Worm (Caenorhabditis elegans): ENCODE results near the gene usp-33.

usp-33 gene

DNA sequence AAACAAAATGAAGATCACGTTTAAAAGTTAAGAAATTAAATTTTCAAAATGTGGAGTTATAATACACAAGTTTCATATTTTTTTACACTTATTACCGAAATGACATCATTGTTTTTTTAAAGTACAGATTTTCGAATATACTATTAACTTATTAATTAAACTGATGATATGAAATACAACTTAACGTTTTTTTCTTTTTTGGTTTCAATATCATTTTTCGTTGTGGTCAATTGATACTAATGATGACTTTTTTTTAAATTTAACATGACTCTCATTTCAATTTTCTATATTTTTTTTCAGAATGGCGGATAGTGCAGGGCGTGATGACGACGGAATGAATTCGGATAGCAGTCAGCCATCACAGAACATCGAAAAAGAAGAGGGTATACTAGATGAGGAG lies at the start of gene usp-33:
Gene usp-33, plus strand, starts transcription at position 301 of the 400 bp plus-strand sequence.
- TF ChIP-seq unc-62 (GFP tag; optimal IDR thresholded peaks at IDR 0.05) = no peak

DNA sequence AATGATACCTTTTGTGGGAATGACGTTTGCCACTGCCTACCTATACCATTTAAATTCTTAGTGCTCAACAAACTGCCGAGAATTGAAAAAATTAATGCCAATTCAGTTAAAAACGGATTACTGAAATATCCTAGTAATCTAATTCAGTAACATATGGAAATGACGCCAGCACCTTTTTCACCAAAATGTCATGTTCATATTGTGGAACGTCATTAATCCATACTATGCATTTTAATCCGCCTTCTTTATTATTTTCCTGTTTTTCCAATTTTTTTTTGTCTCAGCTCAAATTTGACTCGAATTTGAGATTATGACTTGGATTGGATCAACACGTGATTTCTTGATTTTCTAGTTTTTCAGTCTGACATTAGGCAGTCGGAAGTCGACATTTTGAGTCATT lies 49.7 kb upstream of the usp-33 start:
- no peak for TF ChIP-seq unc-62 (GFP tag; optimal IDR thresholded peaks at IDR 0.05)

DNA sequence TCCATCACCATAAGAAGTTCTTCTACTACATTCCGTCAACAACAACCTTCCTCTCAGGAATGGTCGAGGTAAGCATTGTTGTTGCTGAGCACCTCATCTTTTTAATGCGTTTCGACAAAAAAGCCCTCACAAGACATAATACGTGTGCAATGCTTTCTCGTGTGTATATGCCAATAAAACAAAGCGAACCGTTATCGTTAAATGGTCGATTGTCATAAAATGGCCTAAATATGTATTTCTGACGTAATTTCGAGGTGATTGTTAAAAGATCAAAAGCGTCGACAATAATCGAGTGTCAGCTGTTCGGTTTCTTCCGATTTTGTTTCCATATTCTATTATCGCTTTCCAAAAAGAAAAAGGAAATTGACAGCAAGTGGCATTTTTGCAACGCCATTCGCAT lies 46.5 kb upstream of the usp-33 start:
- no peak for TF ChIP-seq unc-62 (GFP tag; optimal IDR thresholded peaks at IDR 0.05)

DNA sequence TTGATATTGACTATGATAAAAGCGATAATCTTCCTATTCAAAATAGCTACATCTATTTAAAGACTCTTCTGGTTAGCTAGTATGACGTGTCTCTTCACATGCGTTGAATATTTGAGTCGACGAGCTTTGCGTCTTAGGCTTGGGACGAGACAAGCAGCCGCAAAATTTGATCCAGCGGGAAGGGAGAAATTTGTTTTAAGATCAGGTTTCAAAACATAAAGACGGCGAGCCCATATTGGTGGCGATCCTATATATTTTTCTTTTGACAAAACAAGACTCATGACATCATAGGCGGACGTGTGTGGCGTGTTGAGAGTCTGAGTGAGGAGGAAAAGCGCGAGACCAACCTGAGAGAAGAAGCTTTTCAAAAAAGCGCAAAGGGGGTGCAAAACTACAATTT lies 45.7 kb upstream of the usp-33 start:
- TF ChIP-seq unc-62 (GFP tag; optimal IDR thresholded peaks at IDR 0.05) = no peak

DNA sequence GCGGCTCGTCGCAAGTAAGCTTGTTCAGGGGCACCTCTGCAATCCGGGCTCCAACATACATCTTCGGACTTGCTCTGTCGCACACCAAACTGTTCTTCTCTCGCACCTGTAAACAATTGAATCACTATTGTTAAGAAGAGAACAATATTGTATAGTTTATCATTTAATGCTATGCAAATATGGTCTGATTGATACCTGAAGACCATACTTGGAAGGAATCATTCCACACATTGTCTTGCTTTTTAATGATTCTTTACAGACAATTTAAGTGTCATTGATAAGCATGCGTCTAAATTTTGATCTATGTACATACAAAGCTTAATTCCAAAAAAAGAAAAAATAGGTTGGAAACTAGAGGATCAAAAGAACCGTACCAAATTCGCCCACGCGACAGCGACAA lies 44.2 kb upstream of the usp-33 start:
- TF ChIP-seq unc-62 (GFP tag; optimal IDR thresholded peaks at IDR 0.05) = no peak

DNA sequence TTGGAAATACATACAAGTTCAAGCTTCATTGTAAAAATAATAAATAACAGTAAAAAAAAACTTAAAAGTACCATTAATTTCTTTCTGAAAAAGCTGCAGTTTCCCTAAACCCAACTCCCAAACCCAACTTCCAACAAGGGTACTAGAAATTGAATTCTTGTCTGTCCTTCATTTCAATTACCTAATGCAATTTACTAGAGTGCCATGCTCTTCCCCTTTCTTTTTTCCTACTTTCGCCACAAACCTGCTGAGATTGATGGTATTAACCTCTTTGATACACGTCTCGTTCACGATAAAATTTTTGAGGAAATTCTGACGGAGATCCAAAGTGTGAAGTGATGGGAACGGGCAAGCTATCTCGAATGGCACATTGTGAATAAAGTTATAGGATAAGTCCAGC lies 43.3 kb upstream of the usp-33 start:
- no peak for TF ChIP-seq unc-62 (GFP tag; optimal IDR thresholded peaks at IDR 0.05)

DNA sequence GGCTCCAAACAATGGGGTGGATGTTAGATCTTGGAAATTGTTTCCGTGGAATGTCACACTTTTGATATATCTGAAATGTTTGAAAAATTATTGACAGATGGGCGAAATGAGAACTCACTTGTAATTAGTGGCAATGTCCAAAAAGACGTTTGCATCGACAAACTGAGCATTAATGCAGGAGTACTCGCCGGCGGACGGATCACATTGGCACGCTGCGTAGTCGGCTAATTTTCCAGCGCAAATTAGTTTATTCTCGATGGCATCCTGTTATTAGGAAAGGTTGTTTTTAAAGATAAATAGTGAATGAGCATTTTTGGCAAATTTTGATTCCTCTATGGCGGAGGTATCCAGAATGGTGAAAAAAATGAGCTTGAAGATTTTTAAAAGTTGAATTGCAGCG lies 40.4 kb upstream of the usp-33 start:
- no peak for TF ChIP-seq unc-62 (GFP tag; optimal IDR thresholded peaks at IDR 0.05)

DNA sequence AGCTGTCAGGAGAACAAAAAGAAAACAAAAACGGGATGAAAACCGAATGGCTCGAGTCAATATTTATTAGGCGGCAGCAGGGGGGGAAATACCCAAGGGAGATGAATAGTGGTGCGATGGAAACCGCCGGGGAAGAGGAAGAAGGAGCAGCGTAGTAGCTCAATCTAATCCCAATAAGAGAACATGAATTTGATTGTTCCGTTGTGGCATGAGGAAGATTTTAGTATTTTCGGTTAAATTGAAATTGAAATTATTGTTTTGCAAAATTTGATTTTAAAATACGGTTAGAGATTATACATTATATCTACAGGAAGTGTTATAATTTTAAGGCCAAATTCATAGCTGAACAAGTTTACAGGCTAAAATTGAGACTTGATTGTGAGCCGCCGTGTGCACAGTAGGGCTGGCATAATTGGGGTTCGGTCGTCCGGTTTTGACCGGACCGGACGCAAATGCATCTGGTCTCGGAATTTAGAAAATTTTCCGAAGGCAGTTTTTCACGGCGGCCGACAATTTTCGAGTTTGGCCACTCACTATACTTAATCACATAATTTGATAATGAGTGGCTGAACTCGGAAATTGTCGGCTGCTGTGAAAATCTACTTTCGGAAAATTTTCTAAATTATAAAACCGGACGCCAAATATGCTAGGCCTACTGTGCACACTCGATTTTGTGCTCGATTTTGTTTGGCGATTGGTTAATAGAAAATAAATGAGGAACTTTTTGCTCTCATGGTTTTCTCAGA lies 39.0 kb upstream of the usp-33 start:
- TF ChIP-seq unc-62 (GFP tag; optimal IDR thresholded peaks at IDR 0.05) = no peak

DNA sequence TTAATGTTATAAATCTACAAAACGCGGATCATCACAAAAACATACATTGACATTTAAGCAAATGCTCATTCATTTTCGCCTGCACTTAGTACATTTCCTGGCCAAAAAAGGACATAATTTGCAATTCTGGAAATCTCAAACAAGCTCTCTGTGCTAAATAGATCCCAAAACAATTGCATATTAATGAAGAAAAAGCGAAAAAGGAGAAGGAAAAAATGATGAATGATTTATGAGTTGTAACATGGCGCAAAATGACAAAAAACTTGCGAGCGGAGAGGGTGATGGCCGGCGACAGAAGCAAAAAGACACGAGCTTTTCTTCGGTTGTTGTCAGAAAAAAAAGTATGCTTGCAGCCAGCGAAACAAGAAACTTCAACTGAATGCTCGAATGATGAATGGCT lies 36.3 kb upstream of the usp-33 start:
- no peak for TF ChIP-seq unc-62 (GFP tag; optimal IDR thresholded peaks at IDR 0.05)

DNA sequence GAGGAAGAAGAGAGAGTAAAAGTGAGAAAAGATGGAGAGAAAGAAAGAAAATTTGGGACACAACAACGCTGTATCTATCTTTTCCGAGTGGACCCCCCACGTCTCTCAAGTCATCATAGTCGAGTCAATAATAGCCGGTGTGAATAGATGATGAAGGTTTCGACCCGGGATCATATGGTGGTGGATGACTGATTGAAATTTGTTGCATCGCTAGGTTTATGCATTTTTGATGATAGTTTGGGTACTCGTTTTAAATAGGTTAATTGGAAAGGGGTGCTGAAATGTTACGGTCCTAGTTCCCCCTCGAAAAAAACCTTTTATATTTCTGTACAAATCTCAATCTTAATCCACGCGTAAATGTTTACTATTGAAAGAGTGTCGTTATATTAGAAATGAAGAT lies 35.6 kb upstream of the usp-33 start:
- no peak for TF ChIP-seq unc-62 (GFP tag; optimal IDR thresholded peaks at IDR 0.05)

DNA sequence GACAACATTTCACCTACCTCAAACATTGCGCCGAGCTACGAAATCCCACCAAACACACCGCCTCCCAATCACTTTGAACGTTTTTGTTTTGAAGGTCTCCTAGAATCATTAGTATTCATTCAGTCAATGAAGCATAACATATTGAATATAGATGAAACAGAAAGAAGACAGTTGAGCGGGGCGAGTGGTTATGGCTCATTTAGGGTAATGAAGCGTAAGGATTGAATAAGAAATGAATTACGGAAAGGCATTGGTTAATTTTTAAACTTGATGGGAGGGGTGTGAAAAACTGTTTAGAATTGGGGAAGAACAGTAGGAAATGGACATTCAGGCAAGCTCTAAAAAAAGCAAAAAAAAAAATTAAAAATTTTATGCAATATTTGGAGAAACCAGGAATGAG lies 33.3 kb upstream of the usp-33 start, which contains the start of gene lron-3:
Gene lron-3, minus strand, starts transcription at position 101 of the 400 bp plus-strand sequence.
- no peak for TF ChIP-seq unc-62 (GFP tag; optimal IDR thresholded peaks at IDR 0.05)

DNA sequence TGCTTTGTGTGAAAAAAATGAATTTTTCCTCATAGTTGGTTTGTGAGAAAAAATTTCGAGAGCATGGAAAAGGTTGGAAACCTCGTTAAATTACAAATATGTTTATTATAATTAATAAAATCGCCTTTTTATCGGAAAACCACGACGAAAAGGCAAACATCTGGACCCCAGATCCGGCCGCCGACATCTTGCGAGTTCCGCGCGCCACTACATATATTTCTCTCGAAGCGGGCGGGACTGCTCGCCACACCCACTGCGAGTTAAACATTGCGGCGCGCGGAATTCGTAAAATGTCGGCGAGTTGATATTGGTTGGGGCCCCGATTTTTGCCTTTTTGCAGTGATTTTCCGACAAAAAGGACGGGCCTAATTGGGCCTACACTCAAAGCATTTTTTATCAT lies 31.7 kb upstream of the usp-33 start:
- no peak for TF ChIP-seq unc-62 (GFP tag; optimal IDR thresholded peaks at IDR 0.05)

DNA sequence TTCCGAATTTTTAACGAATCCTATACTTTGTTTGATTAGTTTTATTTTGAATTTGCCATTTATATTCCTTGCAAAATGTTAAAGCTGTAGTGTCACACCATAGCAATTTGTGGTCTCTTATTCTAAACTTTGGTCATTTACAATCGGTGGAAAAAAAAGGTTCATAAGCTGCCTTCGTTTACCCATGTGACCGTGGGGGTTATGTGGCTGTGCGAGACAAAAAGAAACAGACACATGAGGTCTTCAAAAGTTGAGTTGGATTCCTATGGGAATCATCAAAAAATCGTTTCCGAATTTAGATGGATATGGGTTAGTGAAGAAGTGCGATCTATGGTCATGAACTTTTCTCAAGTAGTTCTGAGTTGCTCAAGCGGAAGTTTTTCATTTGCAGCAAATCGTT lies 26.8 kb upstream of the usp-33 start:
- TF ChIP-seq unc-62 (GFP tag; optimal IDR thresholded peaks at IDR 0.05) = no peak

DNA sequence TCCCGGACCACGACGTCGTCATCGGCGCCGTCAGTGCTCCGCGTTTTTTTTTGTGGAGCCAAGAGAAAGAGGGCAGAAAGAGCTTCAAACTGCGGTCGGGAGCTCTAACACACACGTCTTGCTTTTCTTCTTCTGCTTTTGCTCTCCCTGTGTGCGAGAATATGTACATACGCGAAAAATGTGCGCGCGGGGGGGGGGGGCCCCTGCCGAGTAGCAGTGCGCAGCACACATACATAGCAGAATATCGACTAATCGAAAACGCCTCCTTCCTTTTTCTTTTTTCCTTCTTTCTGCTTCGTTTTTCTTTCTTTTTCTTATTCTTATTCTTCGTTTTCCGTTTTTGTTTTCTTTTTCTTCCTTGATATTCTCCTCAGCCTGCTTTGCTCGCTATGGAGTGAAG lies 24.5 kb upstream of the usp-33 start:
- TF ChIP-seq unc-62 (GFP tag; optimal IDR thresholded peaks at IDR 0.05) = no peak

DNA sequence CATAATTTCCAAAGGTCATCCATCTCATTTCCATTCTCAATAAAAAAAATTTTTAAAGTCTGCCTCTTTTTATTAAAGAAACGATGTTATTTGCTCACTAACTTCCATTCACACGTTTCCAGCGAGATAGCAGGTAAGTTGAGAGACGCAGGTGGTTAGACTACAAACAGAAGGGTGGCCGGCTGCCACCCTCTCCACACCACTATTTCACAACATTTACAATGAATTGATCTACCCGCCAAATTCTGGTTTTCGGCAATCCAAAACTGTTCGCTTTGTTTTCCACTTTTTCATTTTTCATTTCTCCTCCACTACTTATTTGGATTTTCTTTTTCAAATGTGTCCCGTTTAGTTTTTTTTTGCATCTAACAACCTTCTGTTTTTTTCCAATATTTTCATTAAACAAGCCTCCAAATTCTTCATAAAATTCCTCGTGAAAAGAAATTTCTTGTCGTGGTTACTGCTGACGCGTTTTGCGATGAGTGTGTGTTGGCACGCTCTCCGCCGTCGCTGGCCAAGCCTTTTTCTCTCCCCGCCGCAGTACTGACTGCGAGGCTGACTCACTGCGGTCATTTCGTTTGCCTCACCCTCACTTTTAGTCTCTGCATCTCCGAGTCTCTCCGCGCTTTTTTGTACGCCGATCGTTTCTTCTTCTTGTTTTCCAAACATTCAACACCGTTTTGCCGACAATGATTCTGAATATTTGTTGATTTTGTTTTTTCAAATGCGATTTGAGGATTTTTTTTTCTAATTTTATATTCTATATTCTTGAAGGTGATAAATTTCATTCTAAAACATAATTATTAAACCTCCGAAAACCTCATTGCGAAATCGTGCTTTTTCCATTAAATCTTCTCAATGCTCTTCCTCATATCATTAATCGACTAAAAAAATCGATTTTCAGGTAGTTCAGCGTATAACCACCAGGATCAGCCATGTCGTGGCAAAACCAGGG lies 22.9 kb upstream of the usp-33 start, which contains the start of gene dyn-1:
Gene dyn-1, plus strand, starts transcription at position 905 of the 955 bp plus-strand sequence.
- TF ChIP-seq unc-62 (GFP tag; optimal IDR thresholded peaks at IDR 0.05) = no peak

DNA sequence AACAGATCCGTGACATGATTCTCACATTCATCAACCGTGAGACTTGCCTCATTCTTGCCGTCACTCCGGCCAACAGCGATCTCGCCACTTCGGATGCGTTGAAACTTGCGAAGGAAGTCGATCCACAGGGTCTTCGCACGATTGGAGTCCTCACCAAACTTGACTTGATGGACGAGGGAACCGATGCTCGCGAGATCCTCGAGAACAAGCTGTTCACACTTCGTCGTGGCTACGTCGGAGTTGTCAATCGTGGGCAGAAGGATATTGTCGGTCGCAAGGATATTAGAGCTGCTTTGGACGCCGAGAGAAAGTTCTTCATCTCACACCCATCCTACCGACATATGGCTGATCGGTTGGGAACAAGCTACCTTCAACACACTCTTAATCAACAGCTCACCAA lies 21.5 kb upstream of the usp-33 start:
- TF ChIP-seq unc-62 (GFP tag; optimal IDR thresholded peaks at IDR 0.05) = no peak

DNA sequence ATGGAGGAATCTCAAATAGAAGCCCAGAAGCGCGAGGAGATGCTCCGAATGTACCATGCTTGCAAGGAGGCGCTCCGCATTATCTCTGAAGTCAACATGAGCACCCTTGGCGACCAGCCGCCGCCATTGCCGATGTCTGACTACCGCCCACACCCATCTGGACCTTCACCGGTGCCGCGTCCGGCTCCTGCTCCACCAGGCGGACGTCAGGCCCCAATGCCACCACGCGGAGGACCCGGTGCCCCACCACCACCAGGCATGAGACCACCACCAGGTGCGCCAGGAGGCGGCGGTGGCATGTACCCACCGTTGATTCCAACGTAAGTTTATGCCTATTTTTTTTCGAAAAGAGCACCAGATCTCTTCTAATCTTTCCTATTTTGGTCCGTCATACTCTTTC lies 19.1 kb upstream of the usp-33 start:
- no peak for TF ChIP-seq unc-62 (GFP tag; optimal IDR thresholded peaks at IDR 0.05)

Data from whole organism, dauer.